Fruit fly (Drosophila melanogaster): ENCODE results near the gene CG9555.

Gene CG9555

dm6 chr2L:8993650-8994441, 2.3 kb downstream of the CG9555 start, which contains the start of gene CG17906:
Gene CG17906 (plus strand): TSS chr2L:8994391.
- TF ChIP-seq rgr (GFP tag; optimal IDR thresholded peaks at IDR 0.05) (no peak), h (GFP tag; optimal IDR thresholded peaks at IDR 0.05) (no peak), sage (GFP tag; optimal IDR thresholded peaks at IDR 0.05) (no peak), Hr83 (GFP tag; optimal IDR thresholded peaks at IDR 0.05; ENCODE audit: poor library complexity, severe bottlenecking) (no peak), br (GFP tag; optimal IDR thresholded peaks at IDR 0.05) (no peak), usp (GFP tag; optimal IDR thresholded peaks at IDR 0.05) (no peak), Mio (GFP tag; optimal IDR thresholded peaks at IDR 0.05) (no peak), Hnf4 (GFP tag; optimal IDR thresholded peaks at IDR 0.05) (no peak), tai (GFP tag; optimal IDR thresholded peaks at IDR 0.05) (no peak)

- TF ChIP-seq OdsH (GFP tag; optimal IDR thresholded peaks at IDR 0.05) (peak; percentile 51), pan (optimal IDR thresholded peaks at IDR 0.05) (no peak), CG9705 (GFP tag; optimal IDR thresholded peaks at IDR 0.05) (peak; percentile 56), Dif (GFP tag; optimal IDR thresholded peaks at IDR 0.05; ENCODE audit: partially characterized antibody) (no peak), Hnf4 (GFP tag; optimal IDR thresholded peaks at IDR 0.05) (peak; percentile 82), fru (GFP tag; optimal IDR thresholded peaks at IDR 0.05) (peak; percentile 91), sage (GFP tag; optimal IDR thresholded peaks at IDR 0.05) (no peak), dl (GFP tag; optimal IDR thresholded peaks at IDR 0.05; ENCODE audit: insufficient read depth in 1 of 2, partially characterized antibody in 2 of 2) (no peak), HLH106 (tag; optimal IDR thresholded peaks at IDR 0.05) (peak; percentile 78), GATAd (GFP tag; optimal IDR thresholded peaks at IDR 0.05) (peak; percentile 75), Dfd (GFP tag; optimal IDR thresholded peaks at IDR 0.05) (no peak), Hr83 (GFP tag; optimal IDR thresholded peaks at IDR 0.05; ENCODE audit: poor library complexity, severe bottlenecking) (peak; percentile 53), usp (GFP tag; optimal IDR thresholded peaks at IDR 0.05) (no peak), rgr (GFP tag; optimal IDR thresholded peaks at IDR 0.05) (peak; percentile 62), dsf (GFP tag; optimal IDR thresholded peaks at IDR 0.05; ENCODE audit: borderline replicate concordance) (peak; percentile 20), Abd-B (GFP tag; optimal IDR thresholded peaks at IDR 0.05) (no peak), N (GFP tag; optimal IDR thresholded peaks at IDR 0.05) (no peak), lola (GFP tag; optimal IDR thresholded peaks at IDR 0.05) (no peak), woc (GFP tag; optimal IDR thresholded peaks at IDR 0.05) (peak; percentile 73), Jra (GFP tag; optimal IDR thresholded peaks at IDR 0.05) (peak; percentile 66), Rel (GFP tag; optimal IDR thresholded peaks at IDR 0.05) (no peak), Rel (tag; optimal IDR thresholded peaks at IDR 0.05) (no peak), br (GFP tag; optimal IDR thresholded peaks at IDR 0.05) (peak; percentile 44), CrebA (GFP tag; optimal IDR thresholded peaks at IDR 0.05; ENCODE audit: borderline replicate concordance) (no peak), dmrt93B (GFP tag; optimal IDR thresholded peaks at IDR 0.05) (peak; percentile 70), sv (GFP tag; optimal IDR thresholded peaks at IDR 0.05) (peak; percentile 75), Hr78 (GFP tag; optimal IDR thresholded peaks at IDR 0.05) (no peak), Vsx2 (GFP tag; optimal IDR thresholded peaks at IDR 0.05; ENCODE audit: partially characterized antibody) (no peak), ey (GFP tag; optimal IDR thresholded peaks at IDR 0.05) (peak; percentile 94), jim (GFP tag; optimal IDR thresholded peaks at IDR 0.05) (no peak), h (GFP tag; optimal IDR thresholded peaks at IDR 0.05) (peak; percentile 56), Mio (GFP tag; optimal IDR thresholded peaks at IDR 0.05) (no peak), brk (GFP tag; optimal IDR thresholded peaks at IDR 0.05) (peak; percentile 84), Sp1 (GFP tag; optimal IDR thresholded peaks at IDR 0.05) (peak; percentile 60), CG32264 (GFP tag; optimal IDR thresholded peaks at IDR 0.05) (no peak), foxo (GFP tag; optimal IDR thresholded peaks at IDR 0.05) (peak; percentile 7 to 94), Myc (optimal IDR thresholded peaks at IDR 0.05) (peak; percentile 15), tai (GFP tag; optimal IDR thresholded peaks at IDR 0.05) (peak; percentile 83), psq (GFP tag; optimal IDR thresholded peaks at IDR 0.05) (peak; percentile 73)
Observed at dm6 chr2L:8997285-8997684, 5.8 kb downstream of the CG9555 start, which contains the start of the genes alien and CG18661. Gene alien (minus strand): TSS chr2L:8997379. Gene CG18661 (plus strand): TSS chr2L:8997605.
